Worm (Caenorhabditis elegans): ENCODE results near the gene B0035.13.

DNA sequence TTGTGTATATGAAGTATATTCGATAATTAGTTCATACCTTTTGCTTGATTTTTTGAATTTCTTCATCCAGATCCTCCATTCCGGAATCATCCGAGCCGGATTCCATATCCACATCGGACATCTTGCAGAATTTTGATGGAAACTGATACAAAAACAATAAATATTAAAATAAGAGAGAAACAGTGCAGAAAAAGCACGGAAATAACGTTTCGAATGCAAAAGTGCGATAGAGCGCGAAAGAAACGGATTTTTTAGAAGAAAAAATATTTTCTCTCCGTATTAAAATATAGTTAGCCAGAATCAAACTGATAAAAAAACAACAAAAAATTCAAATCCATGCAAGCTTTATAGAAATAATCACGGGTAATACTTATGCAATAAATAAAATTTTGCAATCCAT lies 26.2 kb upstream of the B0035.13 start, which contains the start of gene sart-3:
- TF ChIP-seq mbf-1 (tag; optimal IDR thresholded peaks at IDR 0.05) (no peak), snpc-4 (tag; optimal IDR thresholded peaks at IDR 0.05) (no peak), elt-3 (tag; optimal IDR thresholded peaks at IDR 0.05) (no peak), blmp-1 (tag; optimal IDR thresholded peaks at IDR 0.05; ENCODE audit: insufficient read depth) (no peak), ceh-82 (tag; optimal IDR thresholded peaks at IDR 0.05) (no peak), ama-1 (optimal IDR thresholded peaks at IDR 0.05) (no peak), ztf-4 (tag; optimal IDR thresholded peaks at IDR 0.05) (no peak), unc-62 (GFP tag; optimal IDR thresholded peaks at IDR 0.05) (no peak), egl-27 (tag; optimal IDR thresholded peaks at IDR 0.05) (no peak), fos-1 (tag; optimal IDR thresholded peaks at IDR 0.05) (no peak), F13H6.1 (tag; optimal IDR thresholded peaks at IDR 0.05) (no peak)

All from whole organism, L2 larva.